Worm (Caenorhabditis elegans) whole organism, midembryonic: Measurements from ENCODE around the gene clec-65.

Experiments
- T22C8.4 ChIP-seq: fragments of 200-800 bp; sonication (Bioruptor generic); IDR thresholded peaks from 2 replicates; pipeline ENCODE4 v1.3.6; 2022; ENCODE audit warnings: missing genetic modification characterization, missing compliant biosample characterization
- cog-1 ChIP-seq: sonication (generic microtip); optimal IDR thresholded peaks from 2 replicates; lab custom pipeline; 2016; ENCODE audit warnings: missing genetic modification characterization, missing compliant biosample characterization
- flt-1 ChIP-seq: fragments of 200-800 bp; sonication (Bioruptor generic); IDR thresholded peaks from 2 replicates; pipeline ENCODE4 v1.3.6; 2022; ENCODE audit warnings: missing genetic modification characterization, missing compliant biosample characterization
- klf-2 ChIP-seq: fragments of 200-800 bp; sonication (Bioruptor generic); conservative IDR thresholded peaks from 2 replicates; pipeline ENCODE4 v1.3.6; 2022; ENCODE audit warnings: missing genetic modification reagents, missing genetic modification characterization, missing compliant biosample characterization
- med-1 ChIP-seq: sonication (generic microtip); optimal IDR thresholded peaks from 2 replicates; lab custom pipeline; 2017; ENCODE audit warnings: missing genetic modification characterization, mild to moderate bottlenecking, missing compliant biosample characterization, antibody characterized with exemption, missing genetic modification reagents; ENCODE audit not compliant: insufficient read depth
- ref-1 ChIP-seq: fragments of 200-800 bp; sonication (Bioruptor generic); conservative IDR thresholded peaks from 2 replicates; pipeline ENCODE4 v1.3.6; 2022; ENCODE audit warnings: missing genetic modification reagents, missing genetic modification characterization, missing compliant biosample characterization
- tab-1 ChIP-seq: fragments of 200-800 bp; sonication (Bioruptor generic); IDR thresholded peaks from 2 replicates; pipeline ENCODE4 v1.3.6; 2022; ENCODE audit warnings: missing genetic modification characterization, missing compliant biosample characterization
- ztf-23 ChIP-seq: fragments of 200-800 bp; sonication (Bioruptor generic); IDR thresholded peaks from 2 replicates; pipeline ENCODE4 v1.3.6; 2022; ENCODE audit warnings: missing genetic modification reagents, missing genetic modification characterization, missing compliant biosample characterization
- ztf-29 ChIP-seq: fragments of 200-800 bp; sonication (Bioruptor generic); IDR thresholded peaks from 2 replicates; pipeline ENCODE4 v1.3.6; 2022; ENCODE audit warnings: missing genetic modification reagents, missing genetic modification characterization, missing compliant biosample characterization

The clec-65 gene

DNA sequence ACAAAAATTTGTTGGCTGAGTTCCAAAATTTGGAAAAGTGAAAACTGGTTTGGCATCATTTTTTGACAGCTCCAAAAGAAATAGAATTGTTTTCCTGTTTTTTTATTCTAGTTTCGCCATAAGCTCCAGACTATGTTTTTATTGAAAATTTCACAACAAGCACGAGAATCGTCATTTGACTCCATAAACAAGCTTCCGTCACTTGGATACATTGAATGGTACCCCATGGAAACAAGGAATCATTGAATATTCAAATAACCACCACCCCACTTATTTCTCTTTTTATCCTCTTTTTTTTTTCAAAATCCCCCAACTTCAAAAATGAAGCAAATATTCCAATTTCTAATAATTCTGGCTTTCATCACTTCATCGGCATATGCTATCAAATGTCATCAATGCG lies 7.7 kb downstream of the clec-65 start, which contains the start of gene ddn-2:
TSS of gene ddn-2 (plus strand) at position 301 of the 400 bp plus-strand sequence.
- TF ChIP-seq cog-1 (tag; lab: Kevin White, UChicago), result no peak
- TF ChIP-seq T22C8.4 (GFP tag; lab: Robert Waterston, UW), result no peak
- TF ChIP-seq ref-1 (GFP tag; lab: Robert Waterston, UW), result no peak
- no peak for TF ChIP-seq med-1 (GFP tag; lab: Kevin White, UChicago)
- no peak for TF ChIP-seq ztf-29 (GFP tag; lab: Robert Waterston, UW)
- no peak for TF ChIP-seq flt-1 (GFP tag; lab: Robert Waterston, UW)
- no peak for TF ChIP-seq ztf-23
- TF ChIP-seq klf-2 (GFP tag; lab: Robert Waterston, UW), result no peak
- no peak for TF ChIP-seq tab-1

DNA sequence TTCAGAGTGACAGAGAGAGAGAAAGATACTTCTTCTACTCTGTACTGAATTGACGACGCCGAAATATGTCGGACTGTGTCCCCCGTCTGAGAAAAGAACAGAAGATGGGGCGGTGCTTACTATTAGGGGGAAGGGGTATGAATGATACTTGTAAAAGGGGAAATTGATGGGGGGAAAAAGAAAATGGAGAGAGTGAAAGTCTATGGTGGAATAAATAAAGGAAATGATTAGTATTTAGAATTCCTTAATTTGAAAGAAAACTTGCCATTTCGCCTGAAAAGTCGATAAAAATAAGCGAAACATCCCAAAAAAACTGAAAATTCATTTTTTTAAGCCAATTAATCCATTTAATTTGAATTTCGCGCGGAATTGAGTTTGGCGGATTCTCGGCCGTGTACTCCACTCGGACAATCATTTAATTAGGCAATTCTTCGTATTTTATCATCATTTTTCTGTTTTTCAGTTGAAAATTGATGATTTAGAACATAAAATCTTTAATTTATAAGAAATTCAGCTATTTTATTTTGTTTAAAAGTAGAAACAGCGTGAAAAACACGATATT lies 13.5 kb downstream of the clec-65 start, which contains the start of gene F35C5.12:
TSS of gene F35C5.12 (minus strand) at position 51 of the 562 bp plus-strand sequence.
- TF ChIP-seq cog-1 (tag; lab: Kevin White, UChicago), result no peak
- TF ChIP-seq ztf-23, result no peak
- TF ChIP-seq flt-1 (GFP tag; lab: Robert Waterston, UW), result no peak
- TF ChIP-seq tab-1, result no peak
- TF ChIP-seq ztf-29 (GFP tag; lab: Robert Waterston, UW), result no peak
- TF ChIP-seq klf-2 (GFP tag; lab: Robert Waterston, UW), result no peak
- no peak for TF ChIP-seq T22C8.4 (GFP tag; lab: Robert Waterston, UW)
- TF ChIP-seq ref-1 (GFP tag; lab: Robert Waterston, UW), result no peak

DNA sequence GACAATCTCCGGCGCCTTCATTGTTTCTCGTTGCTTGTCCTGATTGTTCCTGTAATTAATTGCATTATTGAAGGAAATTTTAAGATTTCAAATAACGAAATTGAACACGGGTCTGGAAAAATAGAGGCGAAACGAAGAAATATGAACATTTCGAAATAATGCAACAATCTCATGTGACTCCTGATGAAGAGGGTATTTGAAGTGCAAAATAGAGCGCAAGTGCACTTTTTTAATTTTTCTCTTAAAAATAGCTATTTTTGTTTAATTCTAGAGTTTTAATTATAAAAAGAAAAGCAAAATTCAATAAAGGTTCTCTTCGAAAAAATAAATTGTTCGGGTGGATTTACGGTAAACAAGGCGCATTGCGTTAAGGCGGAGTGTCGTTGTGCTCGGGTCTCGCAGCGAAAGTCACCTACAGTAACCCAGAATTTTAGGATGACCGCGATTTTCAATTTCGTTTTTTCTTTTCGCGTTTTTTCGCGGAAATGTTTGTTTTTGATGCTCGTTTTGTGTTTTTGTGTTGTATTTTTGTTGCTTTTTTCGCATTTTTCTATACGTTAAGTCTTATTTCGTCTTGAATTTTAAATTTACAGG lies 17.9 kb downstream of the clec-65 start, which contains the start of the genes F58G1.2 and wago-4:
TSS of gene F58G1.2 (minus strand) at position 51 of the 594 bp plus-strand sequence.
TSS of gene wago-4 (plus strand) at position 592 of the 594 bp plus-strand sequence.
- TF ChIP-seq ztf-23, result no peak
- no peak for TF ChIP-seq flt-1 (GFP tag; lab: Robert Waterston, UW)
- no peak for TF ChIP-seq tab-1
- TF ChIP-seq med-1 (GFP tag; lab: Kevin White, UChicago), result no peak
- TF ChIP-seq ztf-29 (GFP tag; lab: Robert Waterston, UW), result no peak
- no peak for TF ChIP-seq T22C8.4 (GFP tag; lab: Robert Waterston, UW)
- no peak for TF ChIP-seq klf-2 (GFP tag; lab: Robert Waterston, UW)
- no peak for TF ChIP-seq ref-1 (GFP tag; lab: Robert Waterston, UW)
- TF ChIP-seq cog-1 (tag; lab: Kevin White, UChicago), result no peak

DNA sequence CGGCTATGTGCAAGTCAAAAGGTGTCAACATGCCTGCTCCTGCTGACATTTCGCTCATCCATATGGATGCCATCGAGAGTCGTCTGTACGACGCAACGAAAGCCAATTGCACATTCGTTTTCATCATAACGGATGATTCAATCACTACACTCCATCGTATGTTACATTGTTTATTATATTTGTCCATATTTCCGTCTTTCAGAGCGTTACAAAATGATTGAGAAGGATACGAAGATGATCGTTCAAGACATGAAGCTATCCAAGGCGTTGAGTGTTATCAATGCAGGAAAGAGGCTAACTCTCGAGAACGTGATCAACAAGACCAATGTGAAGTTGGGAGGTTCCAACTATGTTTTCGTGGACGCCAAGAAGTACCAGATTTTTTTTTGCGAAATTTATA lies 20.4 kb downstream of the clec-65 start:
- no peak for TF ChIP-seq klf-2 (GFP tag; lab: Robert Waterston, UW)
- no peak for TF ChIP-seq ref-1 (GFP tag; lab: Robert Waterston, UW)
- TF ChIP-seq T22C8.4 (GFP tag; lab: Robert Waterston, UW), result no peak
- TF ChIP-seq tab-1, result no peak
- TF ChIP-seq cog-1 (tag; lab: Kevin White, UChicago), result no peak

DNA sequence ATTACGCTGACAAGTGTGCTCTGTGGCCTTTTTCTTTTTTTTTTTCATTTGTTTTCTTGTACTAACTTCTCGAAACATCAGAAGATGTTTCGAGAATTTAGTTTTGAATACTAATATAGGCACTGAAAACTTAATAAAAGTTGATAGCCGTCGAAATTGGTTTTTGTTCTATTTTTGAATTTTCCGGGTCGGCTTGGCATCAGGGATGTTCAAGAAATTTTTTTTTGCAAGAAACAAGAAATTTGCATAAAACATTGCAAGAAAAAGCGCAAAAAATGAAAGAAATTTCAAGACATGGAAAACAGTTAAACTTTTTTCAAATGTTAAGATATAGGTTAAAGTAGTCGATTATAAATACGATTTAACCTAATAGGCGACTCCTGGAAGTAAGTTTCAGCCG lies 22.1 kb downstream of the clec-65 start:
- TF ChIP-seq ref-1 (GFP tag; lab: Robert Waterston, UW) (no peak), klf-2 (GFP tag; lab: Robert Waterston, UW) (no peak), flt-1 (GFP tag; lab: Robert Waterston, UW) (no peak), ztf-23 (no peak), cog-1 (tag; lab: Kevin White, UChicago) (no peak), ztf-29 (GFP tag; lab: Robert Waterston, UW) (no peak), med-1 (GFP tag; lab: Kevin White, UChicago) (no peak), tab-1 (no peak), T22C8.4 (GFP tag; lab: Robert Waterston, UW) (no peak)

DNA sequence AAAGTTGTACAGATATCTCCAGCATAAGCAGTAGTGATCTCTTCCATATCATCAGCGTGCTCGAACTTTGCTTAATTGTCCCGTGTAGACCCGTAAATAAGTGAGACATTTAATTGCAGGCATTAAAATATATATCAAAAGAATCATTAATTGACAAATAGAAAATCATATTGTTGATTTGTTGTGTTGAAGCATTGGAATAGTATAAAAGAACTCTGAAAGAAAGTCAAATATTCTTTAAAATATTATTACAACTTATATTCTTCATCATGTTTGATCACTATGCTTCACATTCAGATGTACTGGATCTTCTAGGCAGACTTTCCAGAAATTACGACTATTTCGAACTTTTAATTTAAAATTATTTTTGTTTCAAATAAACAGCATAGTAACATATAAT lies 24.4 kb downstream of the clec-65 start, which contains the start of gene F58G1.8:
TSS of gene F58G1.8 (minus strand) at position 101 of the 400 bp plus-strand sequence.
- TF ChIP-seq ztf-23 (no peak), flt-1 (GFP tag; lab: Robert Waterston, UW) (no peak), klf-2 (GFP tag; lab: Robert Waterston, UW) (no peak), tab-1 (no peak), med-1 (GFP tag; lab: Kevin White, UChicago) (no peak), T22C8.4 (GFP tag; lab: Robert Waterston, UW) (no peak), ztf-29 (GFP tag; lab: Robert Waterston, UW) (no peak), ref-1 (GFP tag; lab: Robert Waterston, UW) (no peak), cog-1 (tag; lab: Kevin White, UChicago) (no peak)

DNA sequence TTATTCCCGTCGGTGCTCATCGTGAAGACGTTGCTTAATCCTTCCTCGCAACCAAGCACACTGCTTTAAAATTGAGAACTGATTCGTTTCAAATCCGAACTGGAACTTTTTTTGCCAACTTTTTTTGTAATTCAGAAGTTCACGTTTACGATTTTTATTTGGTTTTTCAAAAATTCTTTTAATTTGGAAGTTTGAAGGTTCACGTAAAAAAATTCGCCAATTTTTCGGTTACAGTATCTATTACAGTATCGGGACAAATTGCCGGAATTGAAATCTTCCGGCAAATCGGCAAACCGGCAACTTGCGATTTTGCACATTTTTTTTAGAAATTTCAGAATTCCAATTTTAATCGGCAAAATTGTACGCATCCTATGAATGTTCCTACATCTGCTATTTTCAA lies 27.1 kb downstream of the clec-65 start, which contains the start of gene F58G1.3:
TSS of gene F58G1.3 (minus strand) at position 101 of the 400 bp plus-strand sequence.
- TF ChIP-seq ztf-29 (GFP tag; lab: Robert Waterston, UW) (no peak), med-1 (GFP tag; lab: Kevin White, UChicago) (no peak), ref-1 (GFP tag; lab: Robert Waterston, UW) (no peak), T22C8.4 (GFP tag; lab: Robert Waterston, UW) (no peak), klf-2 (GFP tag; lab: Robert Waterston, UW) (no peak), cog-1 (tag; lab: Kevin White, UChicago) (no peak), ztf-23 (no peak), tab-1 (no peak), flt-1 (GFP tag; lab: Robert Waterston, UW) (no peak)

DNA sequence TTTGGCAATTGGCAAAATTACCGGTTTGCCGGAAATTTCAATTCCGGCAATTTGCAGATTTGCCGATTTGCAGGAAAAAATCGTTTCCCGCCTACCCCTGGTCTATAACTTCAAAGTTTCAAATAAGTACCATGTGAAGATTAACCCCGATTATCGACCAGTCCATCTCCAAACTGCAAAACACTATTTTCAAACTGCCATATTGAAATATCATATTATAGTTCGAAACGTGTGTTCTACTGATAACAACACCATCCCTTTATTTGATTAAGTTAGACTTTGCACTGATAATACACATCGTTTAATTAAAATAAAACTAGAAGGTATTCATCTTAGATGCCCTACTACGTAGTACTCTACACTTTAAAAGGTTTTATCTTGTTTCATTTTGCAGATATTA lies 29.0 kb downstream of the clec-65 start:
- TF ChIP-seq T22C8.4 (GFP tag; lab: Robert Waterston, UW) (no peak), ztf-23 (no peak), tab-1 (no peak), flt-1 (GFP tag; lab: Robert Waterston, UW) (no peak), klf-2 (GFP tag; lab: Robert Waterston, UW) (no peak), ref-1 (GFP tag; lab: Robert Waterston, UW) (no peak), med-1 (GFP tag; lab: Kevin White, UChicago) (no peak), cog-1 (tag; lab: Kevin White, UChicago) (no peak), ztf-29 (GFP tag; lab: Robert Waterston, UW) (no peak)
